Fruit fly (Drosophila melanogaster) whole organism: ENCODE data around the gene Qsox2.

Experiments used
- Dll ChIP-seq: fragments of >200 bp; optimal IDR thresholded peaks from 2 replicates; lab custom pipeline; 2017
- pan ChIP-seq: fragments of >200 bp; optimal IDR thresholded peaks from 2 replicates; lab custom pipeline; 2017
- psq ChIP-seq: fragments of >200 bp; optimal IDR thresholded peaks from 2 replicates; lab custom pipeline; 2017

dm6 chr3R:21869464-21870100 is 44.0 kb upstream of the Qsox2 start, which contains the start of gene CG31174:
- no peak for TF ChIP-seq psq (lab: Kevin White, UChicago)
- no peak for TF ChIP-seq Dll (lab: Kevin White, UChicago)
- no peak for TF ChIP-seq pan (lab: Kevin White, UChicago)
